Worm (Caenorhabditis elegans) whole organism, dauer: ENCODE data around the gene snx-13.

Experiments used
- unc-62 ChIP-seq: sonication (generic microtip); optimal IDR thresholded peaks from 2 replicates; lab custom pipeline; 2017; ENCODE audit warnings: missing biosample characterization, missing genetic modification reagents, missing genetic modification characterization

The snx-13 gene

ce11 chrIV:17053261-17053660 lies 34.0 kb downstream of the snx-13 start, which contains the start of gene Y116A8C.23:
Y116A8C.23 (plus strand) TSS chrIV:17053561.
- TF ChIP-seq unc-62 = no peak

- TF ChIP-seq unc-62 = no peak
Observed at ce11 chrIV:17048257-17048656, 39.0 kb downstream of the snx-13 start, which contains the start of gene athp-3. athp-3 (minus strand) TSS chrIV:17048357.

- no peak for TF ChIP-seq unc-62
Observed at ce11 chrIV:17045691-17046090, 41.5 kb downstream of the snx-13 start, which contains the start of gene clec-195. clec-195 (minus strand) TSS chrIV:17045791.

- no peak for TF ChIP-seq unc-62
Observed at ce11 chrIV:17040618-17041017, 46.6 kb downstream of the snx-13 start, which contains the start of gene Y116A8C.20. Y116A8C.20 (plus strand) TSS chrIV:17040918.

- TF ChIP-seq unc-62 = no peak
Observed at ce11 chrIV:17039545-17039944, 47.7 kb downstream of the snx-13 start, which contains the start of gene Y116A8C.19. Y116A8C.19 (minus strand) TSS chrIV:17039645.

- TF ChIP-seq unc-62 = no peak
Observed at ce11 chrIV:17030494-17030893, 56.7 kb downstream of the snx-13 start, which contains the start of gene nhr-229. nhr-229 (minus strand) TSS chrIV:17030594.
